Worm (Caenorhabditis elegans) whole organism, L1 larva: ENCODE measurements around the gene B0462.5.
A peak's percentile ranks its signal among the peaks of the same experiment; 100 is the strongest.

Experiments used
- C16A3.4 ChIP-seq: fragments of 150-350 bp; optimal IDR thresholded peaks from 2 replicates; lab custom pipeline; 2014; ENCODE audit warnings: missing biosample characterization, missing genetic modification characterization
- F16B12.6 ChIP-seq: fragments of 150-350 bp; optimal IDR thresholded peaks from 2 replicates; lab custom pipeline; 2014; ENCODE audit warnings: missing biosample characterization, missing genetic modification characterization
- blmp-1 ChIP-seq: fragments of 150-350 bp; optimal IDR thresholded peaks from 2 replicates; lab custom pipeline; 2014; ENCODE audit warnings: missing biosample characterization, missing genetic modification characterization
- ceh-82 ChIP-seq, 3 experiments: fragments of 150-350 bp in 1 of 3; sonication (generic microtip) in 2 of 3; optimal IDR thresholded peaks; 2 replicates each; lab custom pipeline; 2014 to 2017; ENCODE audit warnings: missing biosample characterization in 3 of 3, missing genetic modification characterization in 3 of 3
- ces-1 ChIP-seq: fragments of 150-350 bp; optimal IDR thresholded peaks from 2 replicates; lab custom pipeline; 2014; ENCODE audit warnings: missing biosample characterization, missing genetic modification reagents, missing genetic modification characterization
- dsc-1 ChIP-seq: sonication (generic microtip); optimal IDR thresholded peaks from 2 replicates; lab custom pipeline; 2016; ENCODE audit warnings: mild to moderate bottlenecking, missing genetic modification characterization, missing compliant biosample characterization
- efl-1 ChIP-seq, 4 experiments: fragments of 150-350 bp; optimal IDR thresholded peaks in 3 of 4; peaks in 1 of 4; 1 replicate in 1 of 4; 2 replicates in 3 of 4; lab custom pipeline; 2014; ENCODE audit warnings: missing biosample characterization in 2 of 4, missing genetic modification characterization in 2 of 4, missing genetic modification reagents in 2 of 4
- egl-13 ChIP-seq: sonication (generic microtip); optimal IDR thresholded peaks from 2 replicates; lab custom pipeline; 2016; ENCODE audit warnings: missing genotype, missing genetic modification reagents, missing genetic modification characterization, missing compliant biosample characterization
- egl-27 ChIP-seq, 2 experiments: fragments of 150-350 bp in 1 of 2; sonication (generic microtip); optimal IDR thresholded peaks; 3 replicates each; lab custom pipeline; 2017 to 2018; ENCODE audit warnings: missing biosample characterization in 2 of 2, missing genetic modification characterization in 2 of 2, missing genetic modification reagents in 2 of 2
- elt-3 ChIP-seq, 6 experiments: fragments of 150-350 bp in 1 of 6; sonication (generic microtip); optimal IDR thresholded peaks; 2 replicates each; lab custom pipeline; 2017 to 2018; ENCODE audit warnings: missing biosample characterization in 6 of 6, missing genetic modification characterization in 6 of 6, inconsistent platforms in 1 of 6
- fkh-4 ChIP-seq: sonication (generic microtip); optimal IDR thresholded peaks from 2 replicates; lab custom pipeline; 2016; ENCODE audit warnings: missing compliant biosample characterization, missing genetic modification characterization, borderline replicate concordance
- grh-1 ChIP-seq: fragments of 200-800 bp; sonication (Bioruptor generic); IDR thresholded peaks from 2 replicates; pipeline ENCODE4 v1.3.6; 2022; ENCODE audit warnings: missing genetic modification reagents, missing genetic modification characterization, missing compliant biosample characterization
- hlh-4 ChIP-seq: sonication (generic microtip); optimal IDR thresholded peaks from 2 replicates; lab custom pipeline; 2016; ENCODE audit warnings: mild to moderate bottlenecking, missing genetic modification characterization, missing compliant biosample characterization
- hpl-2 ChIP-seq: fragments of 150-350 bp; optimal IDR thresholded peaks from 2 replicates; lab custom pipeline; 2014; ENCODE audit warnings: missing biosample characterization, missing genetic modification reagents, missing genetic modification characterization
- isw-1 ChIP-seq: fragments of 200-800 bp; sonication (Bioruptor generic); IDR thresholded peaks from 2 replicates; pipeline ENCODE4 v1.3.6; 2022; ENCODE audit warnings: missing genetic modification characterization, missing compliant biosample characterization
- lin-15B ChIP-seq: fragments of 150-350 bp; sonication (generic microtip); optimal IDR thresholded peaks from 3 replicates; lab custom pipeline; 2014; ENCODE audit warnings: missing biosample characterization, missing genetic modification characterization
- mef-2 ChIP-seq: fragments of 150-350 bp; optimal IDR thresholded peaks from 2 replicates; lab custom pipeline; 2014; ENCODE audit warnings: missing biosample characterization, missing genetic modification characterization
- mep-1 ChIP-seq: fragments of 150-350 bp; optimal IDR thresholded peaks from 2 replicates; lab custom pipeline; 2014; ENCODE audit warnings: missing biosample characterization, missing genetic modification characterization
- nhr-20 ChIP-seq: sonication (generic microtip); optimal IDR thresholded peaks from 2 replicates; lab custom pipeline; 2016; ENCODE audit warnings: mild to moderate bottlenecking, missing genetic modification characterization, missing compliant biosample characterization
- nhr-28 ChIP-seq: fragments of 150-350 bp; optimal IDR thresholded peaks from 2 replicates; lab custom pipeline; 2014; ENCODE audit warnings: missing biosample characterization, missing genetic modification characterization
- nhr-47 ChIP-seq: sonication (generic microtip); optimal IDR thresholded peaks from 2 replicates; lab custom pipeline; 2016; ENCODE audit warnings: mild to moderate bottlenecking, missing genetic modification characterization, moderate library complexity, missing compliant biosample characterization
- nhr-76 ChIP-seq: sonication (generic microtip); optimal IDR thresholded peaks from 2 replicates; lab custom pipeline; 2017; ENCODE audit warnings: missing biosample characterization, missing genetic modification characterization
- nhr-77 ChIP-seq: fragments of 150-350 bp; optimal IDR thresholded peaks from 2 replicates; lab custom pipeline; 2014; ENCODE audit warnings: missing biosample characterization, missing genetic modification characterization
- nhr-84 ChIP-seq: sonication (generic microtip); optimal IDR thresholded peaks from 2 replicates; lab custom pipeline; 2017; ENCODE audit warnings: missing biosample characterization, missing genetic modification characterization
- nhr-85 ChIP-seq: sonication (generic microtip); peaks from one replicate; lab custom pipeline; 2016; ENCODE audit warnings: missing genetic modification characterization, inconsistent platforms, missing compliant biosample characterization
- nhr-90 ChIP-seq: sonication (generic microtip); optimal IDR thresholded peaks from 2 replicates; lab custom pipeline; 2016; ENCODE audit warnings: mild to moderate bottlenecking, missing genetic modification characterization, missing compliant biosample characterization; ENCODE audit not compliant: poor library complexity
- pqm-1 ChIP-seq: sonication (generic microtip); optimal IDR thresholded peaks from 3 replicates; lab custom pipeline; 2017; ENCODE audit warnings: missing biosample characterization, missing genetic modification characterization
- rnt-1 ChIP-seq: sonication (generic microtip); optimal IDR thresholded peaks from 2 replicates; lab custom pipeline; 2016; ENCODE audit warnings: mild to moderate bottlenecking, missing genetic modification characterization, moderate library complexity, missing compliant biosample characterization
- snu-23 ChIP-seq: sonication (generic microtip); optimal IDR thresholded peaks from 2 replicates; lab custom pipeline; 2016; ENCODE audit warnings: missing genetic modification characterization, missing compliant biosample characterization
- sptf-1 ChIP-seq: fragments of 150-350 bp; optimal IDR thresholded peaks from 2 replicates; lab custom pipeline; 2014; ENCODE audit warnings: missing biosample characterization, missing genetic modification characterization
- swsn-7 ChIP-seq: sonication (generic microtip); optimal IDR thresholded peaks from 2 replicates; lab custom pipeline; 2016; ENCODE audit warnings: missing genetic modification characterization, missing compliant biosample characterization
- tlp-1 ChIP-seq: fragments of 150-350 bp; optimal IDR thresholded peaks from 2 replicates; lab custom pipeline; 2014; ENCODE audit warnings: missing biosample characterization, missing genetic modification characterization
- unc-62 ChIP-seq: fragments of 150-350 bp; optimal IDR thresholded peaks from 2 replicates; lab custom pipeline; 2014; ENCODE audit warnings: missing biosample characterization, missing genetic modification reagents, missing genetic modification characterization
- unc-86 ChIP-seq: sonication (generic microtip); optimal IDR thresholded peaks from 2 replicates; lab custom pipeline; 2016; ENCODE audit warnings: missing genetic modification characterization, missing compliant biosample characterization
- unc-98 ChIP-seq: fragments of 200-800 bp; sonication (Bioruptor generic); IDR thresholded peaks from 2 replicates; pipeline ENCODE4 v1.3.6; 2022; ENCODE audit warnings: missing genetic modification characterization, missing compliant biosample characterization
- zip-4 ChIP-seq: fragments of 200-800 bp; sonication (Bioruptor generic); optimal IDR thresholded peaks from 2 replicates; lab custom pipeline; 2018; ENCODE audit warnings: mild to moderate bottlenecking, missing genetic modification characterization, moderate library complexity, missing compliant biosample characterization

B0462.5 gene

DNA sequence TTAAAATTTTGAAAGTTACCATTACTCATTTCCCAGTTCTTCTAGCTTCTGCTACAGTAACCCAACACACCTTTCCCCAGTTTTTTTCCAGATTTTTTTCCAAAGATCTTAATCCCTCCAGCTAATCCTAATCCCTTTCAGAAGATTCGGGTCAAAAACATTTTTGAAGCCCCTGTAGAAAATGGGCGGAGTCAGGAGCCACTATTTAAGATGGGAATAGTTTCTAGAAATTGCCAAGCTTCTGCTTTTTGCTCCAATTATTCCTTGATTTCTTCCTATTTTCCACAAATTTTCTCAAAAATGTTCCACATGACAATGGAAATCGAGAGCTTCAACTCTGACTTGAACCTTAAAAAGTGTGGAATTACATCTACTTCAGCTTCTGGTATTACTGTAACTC, 41.4 kb upstream of the B0462.5 start, which contains the start of gene C08E8.9:
TSS of gene C08E8.9 (plus strand) at position 301 of the 400 bp plus-strand sequence.
- TF ChIP-seq blmp-1 (tag; lab: Kevin White, UChicago) (no peak), dsc-1 (tag; lab: Kevin White, UChicago) (peak; percentile 3), ceh-82 (tag; optimal IDR thresholded peaks at IDR 0.05; lab: Kevin White, UChicago) (no peak), nhr-28 (no peak), nhr-76 (tag; lab: Kevin White, UChicago) (no peak), egl-27 (tag; optimal IDR thresholded peaks at IDR 0.05; lab: Kevin White, UChicago) (no peak), efl-1 (optimal IDR thresholded peaks at IDR 0.05; lab: Kevin White, UChicago) (no peak), efl-1 (GFP tag; optimal IDR thresholded peaks at IDR 0.05 in 1 of 2; lab: Kevin White, UChicago) (no peak)

DNA sequence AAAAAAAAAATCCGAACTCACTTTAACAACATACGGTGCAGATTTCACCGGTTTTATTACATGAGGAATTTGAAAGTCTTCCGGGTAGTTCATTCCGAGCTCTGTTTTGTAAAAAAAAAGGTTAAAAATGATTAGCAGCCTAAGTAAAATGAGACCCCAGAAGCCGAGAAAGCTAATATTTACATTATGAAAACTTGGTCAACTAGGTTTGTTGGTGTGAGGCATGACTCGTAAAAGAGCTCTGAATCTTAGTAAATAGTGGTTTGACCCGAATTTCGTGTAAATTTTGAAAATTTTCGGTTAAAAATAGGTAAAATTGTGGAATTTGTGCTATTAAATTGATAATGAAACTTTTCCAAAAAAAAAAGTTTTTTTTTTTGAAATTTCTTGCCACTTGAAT, 39.3 kb upstream of the B0462.5 start, which contains the start of gene C08E8.1:
TSS of gene C08E8.1 (minus strand) at position 101 of the 400 bp plus-strand sequence.
- TF ChIP-seq nhr-28 (no peak), nhr-20 (tag; lab: Kevin White, UChicago) (no peak), elt-3 (tag; optimal IDR thresholded peaks at IDR 0.05; lab: Kevin White, UChicago) (no peak), rnt-1 (tag; lab: Kevin White, UChicago) (no peak), nhr-85 (tag; lab: Kevin White, UChicago) (no peak), hlh-4 (tag; lab: Kevin White, UChicago) (no peak), blmp-1 (tag; lab: Kevin White, UChicago) (no peak)

DNA sequence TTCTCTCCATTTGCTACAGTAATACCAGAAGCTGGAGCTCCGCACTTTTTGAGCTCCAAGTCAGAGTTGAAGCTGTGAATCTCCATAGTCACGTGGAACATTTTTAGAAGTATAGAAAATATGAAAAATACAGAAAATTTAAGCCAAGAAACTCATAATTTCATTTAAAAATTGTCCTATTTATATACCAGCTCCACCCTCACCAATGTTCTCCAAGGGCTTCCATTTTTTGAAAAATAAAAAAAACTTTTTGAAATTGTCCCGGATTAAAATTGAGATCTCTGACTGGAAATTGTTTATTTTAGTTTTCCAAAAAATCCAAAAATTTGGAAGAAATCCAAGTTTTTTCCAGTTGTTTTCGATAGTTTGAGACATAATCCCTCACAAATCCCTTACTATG, 36.8 kb upstream of the B0462.5 start, which contains the start of gene C08E8.5:
TSS of gene C08E8.5 (minus strand) at position 101 of the 400 bp plus-strand sequence.
- TF ChIP-seq nhr-28: no peak
- TF ChIP-seq swsn-7 (tag; lab: Kevin White, UChicago): no peak
- TF ChIP-seq egl-13 (tag; lab: Kevin White, UChicago): no peak
- no peak for TF ChIP-seq mep-1
- TF ChIP-seq nhr-47 (tag; lab: Kevin White, UChicago): no peak
- TF ChIP-seq, all 84 proteins: peak for 0

DNA sequence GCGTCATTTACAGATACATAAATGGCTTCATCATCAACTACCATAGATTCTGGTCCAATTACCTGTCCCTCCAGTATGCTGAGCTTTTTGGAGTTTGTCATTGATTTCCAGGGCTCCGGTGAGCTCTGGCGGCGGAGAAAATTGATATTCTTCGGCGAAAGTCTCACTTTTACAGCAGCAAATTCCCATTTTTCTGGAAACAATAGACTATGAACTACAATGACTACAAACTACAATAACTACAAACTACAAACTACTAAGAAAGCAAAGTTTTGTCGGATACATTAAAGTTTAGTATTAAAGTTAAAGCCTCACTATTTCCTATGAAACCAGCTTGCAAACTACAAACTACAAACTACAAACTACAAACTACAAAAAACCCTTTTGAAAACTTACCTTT, 32.6 kb upstream of the B0462.5 start, which contains the start of gene C08E8.2:
TSS of gene C08E8.2 (minus strand) at position 101 of the 400 bp plus-strand sequence.
- no peak for TF ChIP-seq nhr-90
- TF ChIP-seq nhr-77: no peak
- no peak for TF ChIP-seq isw-1 (GFP tag; lab: Robert Waterston, UW)
- no peak for TF ChIP-seq ceh-82 (tag; optimal IDR thresholded peaks at IDR 0.05; lab: Kevin White, UChicago)
- TF ChIP-seq F16B12.6 (tag; lab: Kevin White, UChicago): no peak
- TF ChIP-seq fkh-4 (tag; lab: Kevin White, UChicago): no peak
- no peak for TF ChIP-seq hpl-2 (GFP tag; lab: Kevin White, UChicago)
- TF ChIP-seq nhr-84: no peak

DNA sequence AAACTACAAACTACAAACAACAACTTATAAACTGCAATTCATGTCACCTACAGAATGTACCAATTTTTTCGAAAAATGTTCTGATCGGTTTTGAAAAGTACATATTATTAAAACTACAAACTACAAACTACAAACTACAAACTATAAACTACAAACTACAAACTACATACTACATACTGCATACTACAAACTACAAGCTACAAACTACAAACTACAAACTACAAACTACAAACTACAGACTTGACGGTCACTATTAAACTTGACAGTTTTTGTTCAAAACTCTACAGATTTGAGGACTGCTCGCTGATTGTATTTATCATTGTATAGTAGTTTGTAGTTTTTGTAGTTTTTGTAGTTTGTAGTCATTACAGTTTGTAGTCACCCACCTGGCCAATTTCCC, 31.2 kb upstream of the B0462.5 start:
- TF ChIP-seq nhr-76 (tag; lab: Kevin White, UChicago): no peak
- TF ChIP-seq snu-23: no peak
- TF ChIP-seq zip-4 (GFP tag; lab: Kevin White, UChicago): no peak
- no peak for TF ChIP-seq efl-1 (optimal IDR thresholded peaks at IDR 0.05; lab: Kevin White, UChicago)
- no peak for TF ChIP-seq efl-1 (GFP tag; optimal IDR thresholded peaks at IDR 0.05 in 1 of 2; lab: Kevin White, UChicago)
- no peak for TF ChIP-seq unc-86 (tag; lab: Kevin White, UChicago)
- no peak for TF ChIP-seq unc-98 (GFP tag; lab: Robert Waterston, UW)
- no peak for TF ChIP-seq C16A3.4 (tag; lab: Kevin White, UChicago)
- no peak for TF ChIP-seq mef-2 (tag; lab: Kevin White, UChicago)
- no peak for TF ChIP-seq nhr-28
- no peak for TF ChIP-seq isw-1 (GFP tag; lab: Robert Waterston, UW)
- TF ChIP-seq unc-62 (GFP tag; lab: Kevin White, UChicago): no peak
- no peak for TF ChIP-seq tlp-1
- no peak for TF ChIP-seq grh-1 (GFP tag; lab: Robert Waterston, UW)
- no peak for TF ChIP-seq sptf-1 (tag; lab: Kevin White, UChicago)
- TF ChIP-seq pqm-1 (tag; lab: Kevin White, UChicago): no peak
- TF ChIP-seq ces-1 (GFP tag; lab: Kevin White, UChicago): no peak
- no peak for TF ChIP-seq lin-15B (tag; lab: Kevin White, UChicago)
- TF ChIP-seq, all 84 proteins: peak for 0
